Fruit fly (Drosophila melanogaster) whole organism, embryonic: Measurements from ENCODE around the gene Sam-S.

Source experiments
- B-H1 ChIP-seq: fragments of 200-800 bp; sonication (Bioruptor generic); IDR thresholded peaks from 3 replicates; pipeline ENCODE4 v1.3.6; 2022; ENCODE audit warnings: missing biosample characterization, missing genetic modification characterization
- BEAF-32 ChIP-seq: fragments of 200-800 bp; sonication (Bioruptor generic); optimal IDR thresholded peaks from 3 replicates; lab custom pipeline; 2017; ENCODE audit warnings: missing biosample characterization, missing genetic modification characterization, mild to moderate bottlenecking, moderate library complexity, missing genetic modification reagents
- CG1024 ChIP-seq: fragments of 200-800 bp; sonication (Bioruptor generic); IDR thresholded peaks from 2 replicates; pipeline ENCODE4 v1.3.6; 2022; ENCODE audit warnings: missing biosample characterization, missing genetic modification characterization
- CG11085 ChIP-seq: fragments of 200-800 bp; sonication (Bioruptor generic); IDR thresholded peaks from 2 replicates; pipeline ENCODE4 v1.3.6; 2022; ENCODE audit warnings: missing biosample characterization, missing genetic modification characterization
- CG11695 ChIP-seq: fragments of 200-800 bp; sonication (Bioruptor generic); IDR thresholded peaks from 3 replicates; pipeline ENCODE4 v1.3.6; 2022; ENCODE audit warnings: missing biosample characterization, missing genetic modification characterization
- CG12155 ChIP-seq: fragments of 200-800 bp; sonication (Bioruptor generic); optimal IDR thresholded peaks from 3 replicates; lab custom pipeline; 2016; ENCODE audit warnings: missing biosample characterization, missing genetic modification characterization
- CG12236 ChIP-seq: fragments of 200-800 bp; sonication (Bioruptor generic); optimal IDR thresholded peaks from 2 replicates; lab custom pipeline; 2016; ENCODE audit warnings: missing biosample characterization, missing genetic modification characterization
- CG13894 ChIP-seq: fragments of 200-800 bp; sonication (Bioruptor generic); optimal IDR thresholded peaks from 3 replicates; lab custom pipeline; 2018; ENCODE audit warnings: missing biosample characterization, mild to moderate bottlenecking, missing genetic modification characterization, moderate library complexity
- CG14050 ChIP-seq: fragments of 200-800 bp; sonication (Bioruptor generic); IDR thresholded peaks from 3 replicates; pipeline ENCODE4 v1.3.6; 2022; ENCODE audit warnings: missing biosample characterization, missing genetic modification characterization
- CG15269 ChIP-seq: fragments of 200-800 bp; sonication (Bioruptor generic); optimal IDR thresholded peaks from 2 replicates; lab custom pipeline; 2018; ENCODE audit warnings: missing biosample characterization, mild to moderate bottlenecking, missing genetic modification characterization, moderate library complexity
- CG16779 ChIP-seq: fragments of 200-800 bp; sonication (Bioruptor generic); IDR thresholded peaks from 2 replicates; pipeline ENCODE4 v1.3.6; 2022; ENCODE audit warnings: missing biosample characterization, missing genetic modification characterization
- CG17361 ChIP-seq: fragments of 200-800 bp; sonication (Bioruptor generic); IDR thresholded peaks from 3 replicates; pipeline ENCODE4 v1.3.6; 2022; ENCODE audit warnings: missing biosample characterization, missing genetic modification characterization
- CG18619 ChIP-seq: fragments of 200-800 bp; sonication (Bioruptor generic); optimal IDR thresholded peaks from 3 replicates; lab custom pipeline; 2017; ENCODE audit warnings: missing biosample characterization, mild to moderate bottlenecking, missing genetic modification characterization
- CG2875 ChIP-seq: fragments of 200-800 bp; sonication (Bioruptor generic); optimal IDR thresholded peaks from 2 replicates; lab custom pipeline; 2017; ENCODE audit warnings: missing biosample characterization, mild to moderate bottlenecking, missing genetic modification characterization, missing genetic modification reagents
- CG3995 ChIP-seq: fragments of 200-800 bp; sonication (Bioruptor generic); optimal IDR thresholded peaks from 3 replicates; lab custom pipeline; 2016; ENCODE audit warnings: missing biosample characterization, missing genetic modification characterization
- CG4424 ChIP-seq: fragments of 200-800 bp; sonication (Bioruptor generic); optimal IDR thresholded peaks from 3 replicates; lab custom pipeline; 2016; ENCODE audit warnings: missing biosample characterization, missing genetic modification characterization
- CG4820 ChIP-seq: fragments of 200-800 bp; sonication (Bioruptor generic); optimal IDR thresholded peaks from 3 replicates; lab custom pipeline; 2016; ENCODE audit warnings: missing biosample characterization, missing genetic modification characterization
- CG7987 ChIP-seq: fragments of 200-800 bp; sonication (Bioruptor generic); optimal IDR thresholded peaks from 2 replicates; lab custom pipeline; 2018; ENCODE audit warnings: missing biosample characterization, mild to moderate bottlenecking, missing genetic modification characterization, moderate library complexity
- CG9797 ChIP-seq: fragments of 200-800 bp; sonication (Bioruptor generic); optimal IDR thresholded peaks from 3 replicates; lab custom pipeline; 2018; ENCODE audit warnings: missing biosample characterization, mild to moderate bottlenecking, missing genetic modification characterization
- CoRest ChIP-seq: fragments of 200-800 bp; sonication (Bioruptor generic); optimal IDR thresholded peaks from 3 replicates; lab custom pipeline; 2018; ENCODE audit warnings: missing biosample characterization, mild to moderate bottlenecking, missing genetic modification characterization, moderate library complexity
- Dll ChIP-seq: fragments of 200-800 bp; sonication (Bioruptor generic); IDR thresholded peaks from 4 replicates; pipeline ENCODE4 v1.3.6; 2022; ENCODE audit warnings: missing biosample characterization, missing genetic modification characterization; ENCODE audit not compliant: partially characterized antibody
- Drgx ChIP-seq: fragments of 200-800 bp; sonication (Bioruptor generic); IDR thresholded peaks from 2 replicates; pipeline ENCODE4 v1.3.6; 2022; ENCODE audit warnings: missing biosample characterization, missing genetic modification characterization
- E2f1 ChIP-seq: fragments of 200-800 bp; sonication (Bioruptor generic); IDR thresholded peaks from 2 replicates; pipeline ENCODE4 v1.3.6; 2022; ENCODE audit warnings: missing biosample characterization, missing genetic modification characterization
- Eip74EF ChIP-seq, 2 experiments: fragments of 200-800 bp in 1 of 2; fragments of >200 bp in 1 of 2; sonication (Bioruptor generic) in 1 of 2; optimal IDR thresholded peaks; 2 replicates each; lab custom pipeline; 2017 to 2019; ENCODE audit warnings: missing biosample characterization in 2 of 2, missing genetic modification characterization in 2 of 2, mild to moderate bottlenecking in 1 of 2, moderate library complexity in 1 of 2
- Hand ChIP-seq: fragments of 200-800 bp; sonication (Bioruptor generic); optimal IDR thresholded peaks from 2 replicates; lab custom pipeline; 2017; ENCODE audit warnings: mild to moderate bottlenecking, missing biosample characterization, missing genetic modification reagents, missing genetic modification characterization
- Hsf ChIP-seq: fragments of 200-800 bp; sonication (Bioruptor generic); optimal IDR thresholded peaks from 3 replicates; lab custom pipeline; 2016; ENCODE audit warnings: missing biosample characterization, missing genetic modification characterization
- Mrtf ChIP-seq: fragments of 200-800 bp; sonication (Bioruptor generic); IDR thresholded peaks from 3 replicates; pipeline ENCODE4 v1.3.6; 2022; ENCODE audit warnings: missing biosample characterization, missing genetic modification characterization
- Nf-YB ChIP-seq: fragments of 200-800 bp; sonication (Bioruptor generic); optimal IDR thresholded peaks from 3 replicates; lab custom pipeline; 2019; ENCODE audit warnings: missing biosample characterization, mild to moderate bottlenecking, missing genetic modification characterization, moderate library complexity
- Opbp ChIP-seq: fragments of 200-800 bp; sonication (Bioruptor generic); IDR thresholded peaks from 3 replicates; pipeline ENCODE4 v1.3.6; 2022; ENCODE audit warnings: missing biosample characterization, missing genetic modification characterization; ENCODE audit not compliant: partially characterized antibody
- Sox102F ChIP-seq: fragments of 200-800 bp; sonication (Bioruptor generic); optimal IDR thresholded peaks from 2 replicates; lab custom pipeline; 2018; ENCODE audit warnings: missing biosample characterization, mild to moderate bottlenecking, missing genetic modification characterization, moderate library complexity
- abd-A ChIP-seq: fragments of 200-800 bp; sonication (Bioruptor generic); optimal IDR thresholded peaks from 3 replicates; lab custom pipeline; 2019; ENCODE audit warnings: missing biosample characterization, mild to moderate bottlenecking, missing genetic modification characterization, moderate library complexity
- aop ChIP-seq: fragments of 200-800 bp; sonication (Bioruptor generic); IDR thresholded peaks from 2 replicates; pipeline ENCODE4 v1.3.6; 2022; ENCODE audit warnings: missing biosample characterization, missing genetic modification characterization
- bsh ChIP-seq, 2 experiments: fragments of 200-800 bp; sonication (Bioruptor generic); optimal IDR thresholded peaks; 2 replicates each; lab custom pipeline; 2017 to 2018; ENCODE audit warnings: mild to moderate bottlenecking in 2 of 2, missing biosample characterization in 2 of 2, missing genetic modification characterization in 2 of 2, moderate library complexity in 1 of 2
- chinmo ChIP-seq: fragments of 200-800 bp; sonication (Bioruptor generic); IDR thresholded peaks from 4 replicates; pipeline ENCODE4 v1.3.6; 2022; ENCODE audit warnings: missing biosample characterization, missing genetic modification characterization; ENCODE audit not compliant: partially characterized antibody
- chn ChIP-seq: fragments of 200-800 bp; sonication (Bioruptor generic); optimal IDR thresholded peaks from 2 replicates; lab custom pipeline; 2016; ENCODE audit warnings: missing biosample characterization, missing genetic modification characterization
- crc ChIP-seq: fragments of 200-800 bp; sonication (Bioruptor generic); optimal IDR thresholded peaks from 2 replicates; lab custom pipeline; 2016; ENCODE audit warnings: missing biosample characterization, missing genetic modification characterization
- eyg ChIP-seq: fragments of 200-800 bp; sonication (Bioruptor generic); optimal IDR thresholded peaks from 3 replicates; lab custom pipeline; 2016; ENCODE audit warnings: missing biosample characterization, missing genetic modification characterization
- ftz-f1 ChIP-seq: fragments of 200-800 bp; sonication (Bioruptor generic); optimal IDR thresholded peaks from 2 replicates; lab custom pipeline; 2016; ENCODE audit warnings: missing biosample characterization, missing genetic modification characterization
- gce ChIP-seq: fragments of 200-800 bp; sonication (Bioruptor generic); IDR thresholded peaks from 3 replicates; pipeline ENCODE4 v1.3.6; 2022; ENCODE audit warnings: missing biosample characterization, missing genetic modification characterization
- gfzf ChIP-seq: fragments of 200-800 bp; sonication (Bioruptor generic); optimal IDR thresholded peaks from 2 replicates; lab custom pipeline; 2016; ENCODE audit warnings: missing biosample characterization, mild to moderate bottlenecking, missing genetic modification characterization, moderate library complexity
- gro ChIP-seq: fragments of 200-800 bp; sonication (Bioruptor generic); optimal IDR thresholded peaks from 2 replicates; lab custom pipeline; 2016; ENCODE audit warnings: missing biosample characterization, missing genetic modification characterization
- ind ChIP-seq: fragments of 200-800 bp; sonication (Bioruptor generic); optimal IDR thresholded peaks from 3 replicates; lab custom pipeline; 2016; ENCODE audit warnings: missing biosample characterization, missing genetic modification characterization
- jing ChIP-seq: fragments of 200-800 bp; sonication (Bioruptor generic); optimal IDR thresholded peaks from 2 replicates; lab custom pipeline; 2018; ENCODE audit warnings: missing biosample characterization, mild to moderate bottlenecking, missing genetic modification characterization
- maf-S ChIP-seq: fragments of 200-800 bp; sonication (Bioruptor generic); optimal IDR thresholded peaks from 2 replicates; lab custom pipeline; 2016; ENCODE audit warnings: missing biosample characterization, missing genetic modification characterization
- otp ChIP-seq: fragments of 200-800 bp; sonication (Bioruptor generic); IDR thresholded peaks from 3 replicates; pipeline ENCODE4, ENCODE4 v1.3.6; 2022; ENCODE audit warnings: missing biosample characterization, missing genetic modification characterization
- repo ChIP-seq: fragments of 200-800 bp; sonication (Bioruptor generic); optimal IDR thresholded peaks from 2 replicates; lab custom pipeline; 2016; ENCODE audit warnings: missing biosample characterization, missing genetic modification characterization
- ro ChIP-seq: fragments of 200-800 bp; sonication (Bioruptor generic); IDR thresholded peaks from 2 replicates; pipeline ENCODE4 v1.3.6; 2022; ENCODE audit warnings: missing biosample characterization, missing genetic modification characterization
- slp2 ChIP-seq: fragments of 200-800 bp; sonication (Bioruptor generic); optimal IDR thresholded peaks from 2 replicates; lab custom pipeline; 2016; ENCODE audit warnings: missing biosample characterization, missing genetic modification characterization
- so ChIP-seq: fragments of 200-800 bp; sonication (Bioruptor generic); IDR thresholded peaks from 3 replicates; pipeline ENCODE4 v1.3.6; 2022; ENCODE audit warnings: missing biosample characterization, missing genetic modification characterization

The Sam-S gene

dm6 chr2L:72752-73435, 33.8 kb upstream of the Sam-S start (continued):
- no peak for TF ChIP-seq aop (GFP tag; lab: Robert Waterston, UW)
- TF ChIP-seq E2f1 (GFP tag; lab: Robert Waterston, UW): no peak
- TF ChIP-seq Nf-YB (GFP tag; lab: Kevin White, UChicago): no peak
- TF ChIP-seq Dll (GFP tag; lab: Robert Waterston, UW): peak; percentile 68; the same call in 2 of the 4 replicates
- TF ChIP-seq gfzf (GFP tag; lab: Kevin White, UChicago): peak; percentile 47
- TF ChIP-seq CG9797 (GFP tag; lab: Kevin White, UChicago): no peak
- TF ChIP-seq CG4820 (GFP tag; lab: Kevin White, UChicago): no peak
- TF ChIP-seq CG12236 (GFP tag; lab: Kevin White, UChicago): no peak
- TF ChIP-seq CG12155: peak; percentile 95
- no peak for TF ChIP-seq CG2875 (GFP tag; lab: Kevin White, UChicago)
- peak; percentile 47 for TF ChIP-seq Sox102F
- TF ChIP-seq otp (GFP tag; lab: Robert Waterston, UW): no peak
- no peak for TF ChIP-seq CG11695 (GFP tag; lab: Robert Waterston, UW)
- no peak; the same call in 2 of the 3 replicates for TF ChIP-seq so
- TF ChIP-seq maf-S (GFP tag; lab: Kevin White, UChicago): peak; percentile 10
- no peak for TF ChIP-seq B-H1
- TF ChIP-seq ind (GFP tag; lab: Kevin White, UChicago): peak; percentile 33
- TF ChIP-seq Opbp (GFP tag; lab: Robert Waterston, UW): peak; percentile 65; the same call in 2 of the 3 replicates
- TF ChIP-seq CG1024 (GFP tag; lab: Robert Waterston, UW): no peak
- TF ChIP-seq CG14050 (GFP tag; lab: Robert Waterston, UW): peak; percentile 18; the same call in 1 of the 3 replicates
- 0 out of 2 replicates have a peak, but pooled peaks have one; percentile 11 for TF ChIP-seq Drgx (GFP tag; lab: Robert Waterston, UW)
- TF ChIP-seq CG4424 (GFP tag; lab: Kevin White, UChicago): peak; percentile 16
- no peak for TF ChIP-seq Hand (GFP tag; lab: Kevin White, UChicago)
- peak; percentile 56 for TF ChIP-seq chn (GFP tag; lab: Kevin White, UChicago)
- peak; percentile 81 for TF ChIP-seq CG7987 (GFP tag; lab: Kevin White, UChicago)
- 0 out of 2 replicates have a peak, but pooled peaks have one; percentile 11 for TF ChIP-seq CG11085
- no peak for TF ChIP-seq crc (GFP tag; lab: Kevin White, UChicago)
- peak; percentile 15 for TF ChIP-seq CG15269
- no peak for TF ChIP-seq ro
- peak; percentile 18 for TF ChIP-seq Hsf (GFP tag; lab: Kevin White, UChicago)
- no peak for TF ChIP-seq jing (GFP tag; lab: Kevin White, UChicago)
- TF ChIP-seq abd-A (tag; lab: Kevin White, UChicago): peak; percentile 99
- no peak for TF ChIP-seq eyg (GFP tag; lab: Kevin White, UChicago)
- TF ChIP-seq ftz-f1 (GFP tag; lab: Kevin White, UChicago): no peak
- no peak for TF ChIP-seq CG3995 (GFP tag; lab: Kevin White, UChicago)
- TF ChIP-seq repo (GFP tag; lab: Kevin White, UChicago): peak; percentile 3
- TF ChIP-seq Eip74EF (GFP tag; optimal IDR thresholded peaks at IDR 0.05; lab: Kevin White, UChicago): no peak
- peak; percentile 66 for TF ChIP-seq gro (GFP tag; lab: Kevin White, UChicago)
- peak; percentile 28 for TF ChIP-seq slp2
- peak; percentile 91 for TF ChIP-seq CG13894
- TF ChIP-seq Mrtf (GFP tag; lab: Robert Waterston, UW): peak; percentile 64; the same call in 2 of the 3 replicates
- no peak for TF ChIP-seq bsh (GFP tag; optimal IDR thresholded peaks at IDR 0.05; lab: Kevin White, UChicago)
- peak; percentile 90; the same call in 3 of the 4 replicates for TF ChIP-seq chinmo (GFP tag; lab: Robert Waterston, UW)
- no peak for TF ChIP-seq CG17361
- no peak for TF ChIP-seq CG18619 (GFP tag; lab: Kevin White, UChicago)
- TF ChIP-seq CG16779 (GFP tag; lab: Robert Waterston, UW): no peak
- TF ChIP-seq BEAF-32 (GFP tag; lab: Kevin White, UChicago): peak; percentile 71
- peak; percentile 8 for TF ChIP-seq CoRest (tag; lab: Kevin White, UChicago)
- TF ChIP-seq gce (GFP tag; lab: Robert Waterston, UW): no peak
